Fruit fly (Drosophila melanogaster) whole organism, embryonic: ENCODE results near the gene CG7970.

Experiments
- Aef1 ChIP-seq: fragments of 200-800 bp; sonication (Bioruptor generic); IDR thresholded peaks from 3 replicates; pipeline ENCODE4 v1.3.6; 2022; ENCODE audit warnings: missing biosample characterization, missing genetic modification characterization
- Atf6 ChIP-seq: fragments of 200-800 bp; sonication (Bioruptor generic); IDR thresholded peaks from 2 replicates; pipeline ENCODE4 v1.3.6; 2022; ENCODE audit warnings: missing biosample characterization, missing genetic modification characterization
- CG10267 ChIP-seq: fragments of 200-800 bp; sonication (Bioruptor generic); optimal IDR thresholded peaks from 2 replicates; lab custom pipeline; 2018; ENCODE audit warnings: missing biosample characterization, mild to moderate bottlenecking, missing genetic modification characterization, moderate library complexity
- CG11723 ChIP-seq: fragments of 200-800 bp; sonication (Bioruptor generic); optimal IDR thresholded peaks from 2 replicates; lab custom pipeline; 2017; ENCODE audit warnings: missing biosample characterization, mild to moderate bottlenecking, missing genetic modification characterization
- CG12769 ChIP-seq: fragments of 200-800 bp; sonication (Bioruptor generic); optimal IDR thresholded peaks from 2 replicates; lab custom pipeline; 2019; ENCODE audit warnings: missing biosample characterization, mild to moderate bottlenecking, missing genetic modification characterization, moderate library complexity
- CG12942 ChIP-seq: fragments of 200-800 bp; sonication (Bioruptor generic); optimal IDR thresholded peaks from 3 replicates; lab custom pipeline; 2016; ENCODE audit warnings: missing biosample characterization, missing genetic modification characterization
- CG13123 ChIP-seq: fragments of 200-800 bp; sonication (Bioruptor generic); optimal IDR thresholded peaks from 2 replicates; lab custom pipeline; 2016; ENCODE audit warnings: missing biosample characterization, missing genetic modification characterization
- CG14860 ChIP-seq: fragments of 200-800 bp; sonication (Bioruptor generic); IDR thresholded peaks from 3 replicates; pipeline ENCODE4 v1.3.6; 2022; ENCODE audit warnings: missing biosample characterization, missing genetic modification characterization; ENCODE audit not compliant: partially characterized antibody
- CG15514 ChIP-seq: fragments of 200-800 bp; sonication (Bioruptor generic); optimal IDR thresholded peaks from 3 replicates; lab custom pipeline; 2017; ENCODE audit warnings: missing biosample characterization, missing genetic modification characterization, mild to moderate bottlenecking, moderate library complexity, missing genetic modification reagents
- CG15601 ChIP-seq: fragments of 200-800 bp; sonication (Bioruptor generic); optimal IDR thresholded peaks from 3 replicates; lab custom pipeline; 2019; ENCODE audit warnings: missing biosample characterization, mild to moderate bottlenecking, missing genetic modification characterization, moderate library complexity
- CG1647 ChIP-seq: fragments of 200-800 bp; sonication (Bioruptor generic); optimal IDR thresholded peaks from 3 replicates; lab custom pipeline; 2016; ENCODE audit warnings: missing biosample characterization, missing genetic modification characterization
- CG16813 ChIP-seq: fragments of 200-800 bp; sonication (Bioruptor generic); IDR thresholded peaks from 3 replicates; pipeline ENCODE4 v1.3.6; 2022; ENCODE audit warnings: missing biosample characterization, missing genetic modification characterization; ENCODE audit not compliant: partially characterized antibody
- CG1832 ChIP-seq: fragments of 200-800 bp; sonication (Bioruptor generic); optimal IDR thresholded peaks from 2 replicates; lab custom pipeline; 2017; ENCODE audit warnings: missing biosample characterization, mild to moderate bottlenecking, missing genetic modification characterization, inconsistent platforms
- CG31224 ChIP-seq: fragments of 200-800 bp; sonication (Bioruptor generic); IDR thresholded peaks from 2 replicates; pipeline ENCODE4 v1.3.6; 2022; ENCODE audit warnings: missing biosample characterization, missing genetic modification characterization
- CG3838 ChIP-seq: fragments of 200-800 bp; sonication (Bioruptor generic); optimal IDR thresholded peaks from 3 replicates; lab custom pipeline; 2016; ENCODE audit warnings: missing biosample characterization, missing genetic modification characterization
- CG4328 ChIP-seq: fragments of 200-800 bp; sonication (Bioruptor generic); optimal IDR thresholded peaks from 3 replicates; lab custom pipeline; 2017; ENCODE audit warnings: missing biosample characterization, missing genetic modification reagents, missing genetic modification characterization
- CG7786 ChIP-seq: fragments of 200-800 bp; sonication (Bioruptor generic); optimal IDR thresholded peaks from 2 replicates; lab custom pipeline; 2016; ENCODE audit warnings: missing biosample characterization, missing genetic modification characterization
- CG9797 ChIP-seq: fragments of 200-800 bp; sonication (Bioruptor generic); optimal IDR thresholded peaks from 3 replicates; lab custom pipeline; 2018; ENCODE audit warnings: missing biosample characterization, mild to moderate bottlenecking, missing genetic modification characterization
- D19B ChIP-seq: fragments of 200-800 bp; sonication (Bioruptor generic); optimal IDR thresholded peaks from 2 replicates; lab custom pipeline; 2017; ENCODE audit warnings: missing biosample characterization, mild to moderate bottlenecking, missing genetic modification characterization
- Elba2 ChIP-seq: fragments of 200-800 bp; sonication (Bioruptor generic); optimal IDR thresholded peaks from 3 replicates; lab custom pipeline; 2016; ENCODE audit warnings: missing biosample characterization, missing genetic modification characterization
- HmgD ChIP-seq: fragments of 200-800 bp; sonication (Bioruptor generic); optimal IDR thresholded peaks from 3 replicates; lab custom pipeline; 2016; ENCODE audit warnings: missing biosample characterization, missing genetic modification characterization
- MBD-R2 ChIP-seq: fragments of 200-800 bp; sonication (Bioruptor generic); IDR thresholded peaks from 2 replicates; pipeline ENCODE4 v1.3.6; 2022; ENCODE audit warnings: missing biosample characterization, missing genetic modification characterization
- Med ChIP-seq: fragments of 200-800 bp; sonication (Bioruptor generic); peaks from one replicate; lab custom pipeline; 2016; ENCODE audit warnings: missing biosample characterization, missing genetic modification characterization, mild to moderate bottlenecking, inconsistent platforms, moderate library complexity
- NK7.1 ChIP-seq: fragments of 200-800 bp; sonication (Bioruptor generic); optimal IDR thresholded peaks from 3 replicates; lab custom pipeline; 2016; ENCODE audit warnings: missing biosample characterization, missing genetic modification characterization
- Oli ChIP-seq: fragments of 200-800 bp; sonication (Bioruptor generic); optimal IDR thresholded peaks from 2 replicates; lab custom pipeline; 2018; ENCODE audit warnings: missing biosample characterization, mild to moderate bottlenecking, missing genetic modification characterization, moderate library complexity
- Ssrp ChIP-seq: fragments of 200-800 bp; sonication (Bioruptor generic); optimal IDR thresholded peaks from 2 replicates; lab custom pipeline; 2018; ENCODE audit warnings: missing biosample characterization, mild to moderate bottlenecking, missing genetic modification characterization, moderate library complexity
- Trl ChIP-seq, 3 experiments: fragments of >200 bp in 2 of 3; fragments of 200-800 bp in 1 of 3; sonication (Bioruptor generic) in 1 of 3; optimal IDR thresholded peaks; 2 replicates in 1 of 3; 3 replicates in 2 of 3; lab custom pipeline; 2016 to 2017; ENCODE audit warnings: missing biosample characterization in 1 of 3, missing genetic modification characterization in 1 of 3
- ase ChIP-seq: fragments of 200-800 bp; sonication (Bioruptor generic); IDR thresholded peaks from 3 replicates; pipeline ENCODE4 v1.3.6; 2022; ENCODE audit warnings: missing biosample characterization, missing genetic modification characterization
- cas ChIP-seq: fragments of 200-800 bp; sonication (Bioruptor generic); IDR thresholded peaks from 2 replicates; pipeline ENCODE4 v1.3.6; 2022; ENCODE audit warnings: missing biosample characterization, missing genetic modification characterization
- dpn ChIP-seq, 2 experiments: fragments of 200-800 bp; sonication (Bioruptor generic); optimal IDR thresholded peaks; 3 replicates each; lab custom pipeline; 2016; ENCODE audit warnings: missing biosample characterization in 2 of 2, missing genetic modification characterization in 2 of 2
- exex ChIP-seq: fragments of 200-800 bp; sonication (Bioruptor generic); optimal IDR thresholded peaks from 4 replicates; lab custom pipeline; 2018; ENCODE audit warnings: missing biosample characterization, mild to moderate bottlenecking, missing genetic modification characterization, moderate library complexity
- jumu ChIP-seq: fragments of 200-800 bp; sonication (Bioruptor generic); optimal IDR thresholded peaks from 3 replicates; lab custom pipeline; 2016; ENCODE audit warnings: missing biosample characterization, missing genetic modification characterization
- kni ChIP-seq: fragments of 200-800 bp; sonication (Bioruptor generic); optimal IDR thresholded peaks from 3 replicates; lab custom pipeline; 2017; ENCODE audit warnings: mild to moderate bottlenecking, missing biosample characterization, missing genetic modification reagents, missing genetic modification characterization
- nmo ChIP-seq: fragments of 200-800 bp; sonication (Bioruptor generic); optimal IDR thresholded peaks from 2 replicates; lab custom pipeline; 2018; ENCODE audit warnings: missing biosample characterization, mild to moderate bottlenecking, missing genetic modification characterization, moderate library complexity
- pho ChIP-seq: fragments of 200-800 bp; sonication (Bioruptor generic); optimal IDR thresholded peaks from 2 replicates; lab custom pipeline; 2016; ENCODE audit warnings: missing biosample characterization, missing genetic modification characterization
- sc ChIP-seq, 3 experiments: fragments of >200 bp in 2 of 3; fragments of 200-800 bp in 1 of 3; sonication (Bioruptor generic) in 1 of 3; optimal IDR thresholded peaks; 2 replicates in 2 of 3; 3 replicates in 1 of 3; lab custom pipeline; 2017; ENCODE audit warnings: mild to moderate bottlenecking in 1 of 3, missing biosample characterization in 1 of 3, missing genetic modification characterization in 1 of 3, missing genetic modification reagents in 1 of 3
- scrt ChIP-seq: fragments of 200-800 bp; sonication (Bioruptor generic); optimal IDR thresholded peaks from 2 replicates; lab custom pipeline; 2018; ENCODE audit warnings: missing biosample characterization, mild to moderate bottlenecking, missing genetic modification characterization, moderate library complexity
- sens-2 ChIP-seq: fragments of 200-800 bp; sonication (Bioruptor generic); IDR thresholded peaks from 2 replicates; pipeline ENCODE4 v1.3.6; 2022; ENCODE audit warnings: missing biosample characterization, missing genetic modification characterization
- seq ChIP-seq: fragments of 200-800 bp; sonication (Bioruptor generic); IDR thresholded peaks from 2 replicates; pipeline ENCODE4 v1.3.6; 2022; ENCODE audit warnings: missing biosample characterization, missing genetic modification characterization
- sisA ChIP-seq: fragments of 200-800 bp; sonication (Bioruptor generic); IDR thresholded peaks from 2 replicates; pipeline ENCODE4 v1.3.6; 2022; ENCODE audit warnings: missing biosample characterization, missing genetic modification characterization
- tup ChIP-seq: fragments of 200-800 bp; sonication (Bioruptor generic); optimal IDR thresholded peaks from 2 replicates; lab custom pipeline; 2016; ENCODE audit warnings: missing biosample characterization, mild to moderate bottlenecking, missing genetic modification characterization, moderate library complexity
- unpg ChIP-seq: fragments of 200-800 bp; sonication (Bioruptor generic); optimal IDR thresholded peaks from 3 replicates; lab custom pipeline; 2018; ENCODE audit warnings: missing biosample characterization, mild to moderate bottlenecking, missing genetic modification characterization, moderate library complexity
- vfl ChIP-seq: fragments of 200-800 bp; sonication (Bioruptor generic); optimal IDR thresholded peaks from 2 replicates; lab custom pipeline; 2016; ENCODE audit warnings: missing biosample characterization, missing genetic modification characterization
- z ChIP-seq: fragments of 200-800 bp; sonication (Bioruptor generic); IDR thresholded peaks from 3 replicates; pipeline ENCODE4 v1.3.6; 2022; ENCODE audit warnings: missing biosample characterization, missing genetic modification characterization

The CG7970 gene

dm6 chr3L:1629064-1629777 is 23.3 kb upstream of the CG7970 start, which contains the start of gene GC (continued):
- TF ChIP-seq Atf6 (GFP tag; lab: Robert Waterston, UW) (0 out of 2 replicates have a peak, but pooled peaks have one; percentile 35), CG31224 (GFP tag; lab: Robert Waterston, UW) (no peak), CG9797 (no peak), CG15601 (tag; lab: Kevin White, UChicago) (no peak), CG14860 (GFP tag; lab: Robert Waterston, UW) (no peak), Ssrp (tag; lab: Kevin White, UChicago) (no peak), sisA (GFP tag; lab: Robert Waterston, UW) (peak; percentile 30; the same call in 1 of the 2 replicates), sc (optimal IDR thresholded peaks at IDR 0.05; lab: Kevin White, UChicago) (no peak), sc (GFP tag; optimal IDR thresholded peaks at IDR 0.05; lab: Kevin White, UChicago) (no peak), dpn (GFP tag; optimal IDR thresholded peaks at IDR 0.05; lab: Kevin White, UChicago) (peak in 1 of 2 experiments; percentile 16), tup (GFP tag; lab: Kevin White, UChicago) (no peak), scrt (peak; percentile 97), CG1647 (GFP tag; lab: Kevin White, UChicago) (no peak), vfl (no peak), CG12769 (tag; lab: Kevin White, UChicago) (no peak), CG13123 (GFP tag; lab: Kevin White, UChicago) (no peak), CG15514 (GFP tag; lab: Kevin White, UChicago) (peak; percentile 5), MBD-R2 (no peak), CG11723 (GFP tag; lab: Kevin White, UChicago) (no peak), HmgD (GFP tag; lab: Kevin White, UChicago) (no peak), D19B (peak; percentile 60), CG12942 (GFP tag; lab: Kevin White, UChicago) (no peak), Oli (no peak), pho (GFP tag; lab: Kevin White, UChicago) (peak; percentile 16), nmo (no peak), CG16813 (GFP tag; lab: Robert Waterston, UW) (no peak), NK7.1 (GFP tag; lab: Kevin White, UChicago) (no peak), unpg (no peak), exex (tag; lab: Kevin White, UChicago) (no peak), CG10267 (tag; lab: Kevin White, UChicago) (no peak), Aef1 (GFP tag; lab: Robert Waterston, UW) (no peak), jumu (GFP tag; lab: Kevin White, UChicago) (no peak), kni (no peak), cas (GFP tag; lab: Robert Waterston, UW) (no peak), ase (no peak)

dm6 chr3L:1636886-1637285 is 15.7 kb upstream of the CG7970 start:
- TF ChIP-seq CG3838 (GFP tag; lab: Kevin White, UChicago) = no peak
- TF ChIP-seq CG7786 (GFP tag; lab: Kevin White, UChicago) = no peak
- TF ChIP-seq Med (GFP tag; lab: Kevin White, UChicago) = peak; percentile 50
- TF ChIP-seq Elba2 (GFP tag; lab: Kevin White, UChicago) = peak; percentile 12
- peak; percentile 27 for TF ChIP-seq CG1832
- no peak for TF ChIP-seq sens-2 (GFP tag; lab: Robert Waterston, UW)
- TF ChIP-seq CG4328 (GFP tag; lab: Kevin White, UChicago) = no peak
- 0 out of 3 replicates have a peak, but pooled peaks have one; percentile 22 for TF ChIP-seq z (GFP tag; lab: Robert Waterston, UW)
- TF ChIP-seq Trl (optimal IDR thresholded peaks at IDR 0.05; lab: Kevin White, UChicago) = peak; percentile 55 to 76
- no peak for TF ChIP-seq Trl (GFP tag; optimal IDR thresholded peaks at IDR 0.05; lab: Kevin White, UChicago)
- peak; percentile 37; the same call in 1 of the 2 replicates for TF ChIP-seq seq (GFP tag; lab: Robert Waterston, UW)
